Fruit fly (Drosophila melanogaster) whole organism, embryonic: ENCODE data around the gene Mct1.

Source experiments
- Asciz ChIP-seq: fragments of 200-800 bp; sonication (Bioruptor generic); optimal IDR thresholded peaks from 2 replicates; lab custom pipeline; 2017; ENCODE audit warnings: missing biosample characterization, mild to moderate bottlenecking, missing genetic modification characterization, missing genetic modification reagents
- BEAF-32 ChIP-seq: fragments of 200-800 bp; sonication (Bioruptor generic); optimal IDR thresholded peaks from 3 replicates; lab custom pipeline; 2017; ENCODE audit warnings: missing biosample characterization, missing genetic modification characterization, mild to moderate bottlenecking, moderate library complexity, missing genetic modification reagents
- Blimp-1 ChIP-seq: fragments of 200-800 bp; sonication (Bioruptor generic); optimal IDR thresholded peaks from 3 replicates; lab custom pipeline; 2018; ENCODE audit warnings: missing biosample characterization, missing genetic modification characterization, mild to moderate bottlenecking, moderate library complexity, missing genetic modification reagents
- Bteb2 ChIP-seq: fragments of 200-800 bp; sonication (Bioruptor generic); optimal IDR thresholded peaks from 2 replicates; lab custom pipeline; 2016; ENCODE audit warnings: missing biosample characterization, missing genetic modification characterization
- CG11456 ChIP-seq: fragments of 200-800 bp; sonication (Bioruptor generic); IDR thresholded peaks from 3 replicates; pipeline ENCODE4 v1.3.6; 2022; ENCODE audit warnings: missing biosample characterization, missing genetic modification characterization
- CG11504 ChIP-seq: fragments of 200-800 bp; sonication (Bioruptor generic); optimal IDR thresholded peaks from 3 replicates; lab custom pipeline; 2019; ENCODE audit warnings: missing biosample characterization, mild to moderate bottlenecking, missing genetic modification characterization, moderate library complexity
- CG11560 ChIP-seq: fragments of 200-800 bp; sonication (Bioruptor generic); IDR thresholded peaks from 3 replicates; pipeline ENCODE4 v1.3.6; 2022; ENCODE audit warnings: missing biosample characterization, missing genetic modification characterization
- CG13624 ChIP-seq: fragments of 200-800 bp; sonication (Bioruptor generic); optimal IDR thresholded peaks from 2 replicates; lab custom pipeline; 2016; ENCODE audit warnings: missing biosample characterization, missing genetic modification characterization
- CG15011 ChIP-seq: fragments of 200-800 bp; sonication (Bioruptor generic); optimal IDR thresholded peaks from 3 replicates; lab custom pipeline; 2018; ENCODE audit warnings: missing biosample characterization, mild to moderate bottlenecking, missing genetic modification characterization
- CG15479 ChIP-seq: fragments of 200-800 bp; sonication (Bioruptor generic); optimal IDR thresholded peaks from 3 replicates; lab custom pipeline; 2019; ENCODE audit warnings: missing biosample characterization, mild to moderate bottlenecking, missing genetic modification characterization, moderate library complexity
- CG16815 ChIP-seq: fragments of 200-800 bp; sonication (Bioruptor generic); optimal IDR thresholded peaks from 3 replicates; lab custom pipeline; 2017; ENCODE audit warnings: missing biosample characterization, mild to moderate bottlenecking, missing genetic modification characterization
- CG31388 ChIP-seq: fragments of 200-800 bp; sonication (Bioruptor generic); optimal IDR thresholded peaks from 2 replicates; lab custom pipeline; 2016; ENCODE audit warnings: missing biosample characterization, missing genetic modification characterization
- CG32772 ChIP-seq: fragments of 200-800 bp; sonication (Bioruptor generic); IDR thresholded peaks from 2 replicates; pipeline ENCODE4 v1.3.6; 2022; ENCODE audit warnings: missing biosample characterization, missing genetic modification characterization
- CG33213 ChIP-seq: fragments of 200-800 bp; sonication (Bioruptor generic); optimal IDR thresholded peaks from 3 replicates; lab custom pipeline; 2016; ENCODE audit warnings: missing biosample characterization, missing genetic modification characterization
- CG6254 ChIP-seq: fragments of 200-800 bp; sonication (Bioruptor generic); optimal IDR thresholded peaks from 3 replicates; lab custom pipeline; 2017; ENCODE audit warnings: mild to moderate bottlenecking, missing biosample characterization, missing genetic modification reagents, missing genetic modification characterization
- CG7928 ChIP-seq: fragments of 200-800 bp; sonication (Bioruptor generic); optimal IDR thresholded peaks from 2 replicates; lab custom pipeline; 2017; ENCODE audit warnings: missing biosample characterization, mild to moderate bottlenecking, missing genetic modification characterization
- CG9797 ChIP-seq: fragments of 200-800 bp; sonication (Bioruptor generic); optimal IDR thresholded peaks from 3 replicates; lab custom pipeline; 2018; ENCODE audit warnings: missing biosample characterization, mild to moderate bottlenecking, missing genetic modification characterization
- H2.0 ChIP-seq: fragments of 200-800 bp; sonication (Bioruptor generic); IDR thresholded peaks from 2 replicates; pipeline ENCODE4 v1.3.6; 2022; ENCODE audit warnings: missing biosample characterization, missing genetic modification characterization
- HLH4C ChIP-seq: fragments of 200-800 bp; sonication (Bioruptor generic); IDR thresholded peaks from 3 replicates; pipeline ENCODE4 v1.3.6; 2022; ENCODE audit warnings: missing biosample characterization, missing genetic modification characterization; ENCODE audit not compliant: partially characterized antibody
- HmgD ChIP-seq: fragments of 200-800 bp; sonication (Bioruptor generic); optimal IDR thresholded peaks from 3 replicates; lab custom pipeline; 2016; ENCODE audit warnings: missing biosample characterization, missing genetic modification characterization
- Med ChIP-seq: fragments of 200-800 bp; sonication (Bioruptor generic); peaks from one replicate; lab custom pipeline; 2016; ENCODE audit warnings: missing biosample characterization, missing genetic modification characterization, mild to moderate bottlenecking, inconsistent platforms, moderate library complexity
- Trl ChIP-seq, 3 experiments: fragments of >200 bp in 2 of 3; fragments of 200-800 bp in 1 of 3; sonication (Bioruptor generic) in 1 of 3; optimal IDR thresholded peaks; 2 replicates in 1 of 3; 3 replicates in 2 of 3; lab custom pipeline; 2016 to 2017; ENCODE audit warnings: missing biosample characterization in 1 of 3, missing genetic modification characterization in 1 of 3
- bigmax ChIP-seq: fragments of 200-800 bp; sonication (Bioruptor generic); optimal IDR thresholded peaks from 2 replicates; lab custom pipeline; 2018; ENCODE audit warnings: missing biosample characterization, mild to moderate bottlenecking, missing genetic modification characterization
- bsh ChIP-seq, 2 experiments: fragments of 200-800 bp; sonication (Bioruptor generic); optimal IDR thresholded peaks; 2 replicates each; lab custom pipeline; 2017 to 2018; ENCODE audit warnings: mild to moderate bottlenecking in 2 of 2, missing biosample characterization in 2 of 2, missing genetic modification characterization in 2 of 2, moderate library complexity in 1 of 2
- cg ChIP-seq: fragments of 200-800 bp; sonication (Bioruptor generic); optimal IDR thresholded peaks from 3 replicates; lab custom pipeline; 2019; ENCODE audit warnings: missing biosample characterization, mild to moderate bottlenecking, missing genetic modification characterization, moderate library complexity
- chinmo ChIP-seq: fragments of 200-800 bp; sonication (Bioruptor generic); IDR thresholded peaks from 4 replicates; pipeline ENCODE4 v1.3.6; 2022; ENCODE audit warnings: missing biosample characterization, missing genetic modification characterization; ENCODE audit not compliant: partially characterized antibody
- chn ChIP-seq: fragments of 200-800 bp; sonication (Bioruptor generic); optimal IDR thresholded peaks from 2 replicates; lab custom pipeline; 2016; ENCODE audit warnings: missing biosample characterization, missing genetic modification characterization
- danr ChIP-seq: fragments of 200-800 bp; sonication (Bioruptor generic); IDR thresholded peaks from 2 replicates; pipeline ENCODE4 v1.3.6; 2022; ENCODE audit warnings: missing biosample characterization, missing genetic modification characterization
- eve ChIP-seq, 2 experiments: fragments of >200 bp; optimal IDR thresholded peaks; 2 replicates each; lab custom pipeline; 2017; ENCODE audit warnings: missing biosample characterization in 2 of 2, missing genetic modification characterization in 2 of 2
- ewg ChIP-seq: fragments of 200-800 bp; sonication (Bioruptor generic); optimal IDR thresholded peaks from 3 replicates; lab custom pipeline; 2017; ENCODE audit warnings: mild to moderate bottlenecking, missing biosample characterization, missing genetic modification reagents, missing genetic modification characterization
- hkb ChIP-seq, 2 experiments: fragments of 200-800 bp in 1 of 2; fragments of >200 bp in 1 of 2; sonication (Bioruptor generic) in 1 of 2; IDR thresholded peaks in 1 of 2; optimal IDR thresholded peaks in 1 of 2; 2 replicates each; pipeline versions ENCODE4 v1.3.6 to Lab custom; 2017 to 2022; ENCODE audit warnings: missing biosample characterization in 1 of 2, missing genetic modification characterization in 1 of 2
- oc ChIP-seq: fragments of 200-800 bp; sonication (Bioruptor generic); optimal IDR thresholded peaks from 2 replicates; lab custom pipeline; 2018; ENCODE audit warnings: missing biosample characterization, mild to moderate bottlenecking, missing genetic modification characterization, moderate library complexity
- pita ChIP-seq: fragments of 200-800 bp; sonication (Bioruptor generic); optimal IDR thresholded peaks from 2 replicates; lab custom pipeline; 2017; ENCODE audit warnings: missing biosample characterization, mild to moderate bottlenecking, missing genetic modification characterization
- slou ChIP-seq: fragments of 200-800 bp; sonication (Bioruptor generic); optimal IDR thresholded peaks from 3 replicates; lab custom pipeline; 2016; ENCODE audit warnings: missing biosample characterization, missing genetic modification characterization
- tgo ChIP-seq: fragments of 200-800 bp; sonication (Bioruptor generic); IDR thresholded peaks from 3 replicates; pipeline ENCODE4 v1.3.6; 2022; ENCODE audit warnings: missing biosample characterization, missing genetic modification characterization
- tin ChIP-seq: fragments of 200-800 bp; sonication (Bioruptor generic); optimal IDR thresholded peaks from 3 replicates; lab custom pipeline; 2016; ENCODE audit warnings: missing biosample characterization, missing genetic modification characterization
- tio ChIP-seq: fragments of 200-800 bp; sonication (Bioruptor generic); optimal IDR thresholded peaks from 2 replicates; lab custom pipeline; 2017; ENCODE audit warnings: missing biosample characterization, missing genetic modification characterization, inconsistent platforms
- twi ChIP-seq: fragments of 200-800 bp; optimal IDR thresholded peaks from 2 replicates; lab custom pipeline; 2019; ENCODE audit warnings: missing biosample characterization, mild to moderate bottlenecking, missing genetic modification characterization, moderate library complexity
- vfl ChIP-seq: fragments of 200-800 bp; sonication (Bioruptor generic); optimal IDR thresholded peaks from 2 replicates; lab custom pipeline; 2016; ENCODE audit warnings: missing biosample characterization, missing genetic modification characterization
- yki ChIP-seq: fragments of >200 bp; optimal IDR thresholded peaks from 3 replicates; lab custom pipeline; 2018
- z ChIP-seq: fragments of 200-800 bp; sonication (Bioruptor generic); IDR thresholded peaks from 3 replicates; pipeline ENCODE4 v1.3.6; 2022; ENCODE audit warnings: missing biosample characterization, missing genetic modification characterization

Mct1 gene

DNA sequence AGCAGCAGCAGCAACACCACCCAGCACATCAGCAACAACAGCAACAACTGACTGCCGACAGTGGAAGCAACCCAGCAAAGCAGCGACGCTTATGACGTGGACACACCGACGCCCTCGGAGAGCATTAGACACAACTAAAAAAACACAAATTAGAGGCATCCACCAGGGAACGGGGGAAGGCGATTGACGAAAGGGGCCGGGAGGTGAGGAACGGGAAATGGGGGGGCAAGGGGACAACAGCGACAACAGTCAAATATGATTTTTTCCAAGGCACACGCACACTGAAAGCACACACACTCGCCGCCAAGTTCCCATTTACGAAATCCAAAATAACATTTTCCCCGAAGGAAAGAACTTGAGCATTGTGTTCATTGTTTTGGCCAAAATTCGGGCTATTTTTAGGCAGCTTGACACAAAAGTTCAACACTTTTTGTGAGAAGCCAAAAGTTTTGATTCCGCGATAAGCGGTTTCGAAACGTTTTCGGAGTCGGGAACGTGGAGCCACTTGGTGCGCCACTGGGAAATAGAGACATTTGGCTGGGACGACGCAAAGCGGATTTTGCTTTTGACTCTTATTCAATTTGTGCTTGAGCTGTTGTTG lies 19.8 kb downstream of the Mct1 start (continued):
- no peak for TF ChIP-seq CG7928 (GFP tag; lab: Kevin White, UChicago)
- no peak for TF ChIP-seq CG11456 (GFP tag; lab: Robert Waterston, UW)
- no peak for TF ChIP-seq CG15479 (GFP tag; lab: Kevin White, UChicago)
- TF ChIP-seq eve (GFP tag; optimal IDR thresholded peaks at IDR 0.05; lab: Kevin White, UChicago): no peak
- no peak for TF ChIP-seq danr
- TF ChIP-seq chn: no peak
- TF ChIP-seq CG9797 (GFP tag; lab: Kevin White, UChicago): no peak
- no peak for TF ChIP-seq oc (tag; lab: Kevin White, UChicago)
- TF ChIP-seq BEAF-32 (GFP tag; lab: Kevin White, UChicago): no peak
- TF ChIP-seq CG15011 (GFP tag; lab: Kevin White, UChicago): no peak
- TF ChIP-seq HLH4C (GFP tag; lab: Robert Waterston, UW): no peak
- no peak for TF ChIP-seq Trl (optimal IDR thresholded peaks at IDR 0.05; lab: Kevin White, UChicago)
- TF ChIP-seq Trl (GFP tag; optimal IDR thresholded peaks at IDR 0.05; lab: Kevin White, UChicago): no peak
- no peak for TF ChIP-seq z (GFP tag; lab: Robert Waterston, UW)
- TF ChIP-seq pita (GFP tag; lab: Kevin White, UChicago): no peak
- no peak for TF ChIP-seq bigmax (GFP tag; lab: Kevin White, UChicago)
- TF ChIP-seq Bteb2 (GFP tag; lab: Kevin White, UChicago): no peak
- TF ChIP-seq tin (GFP tag; lab: Kevin White, UChicago): no peak
- TF ChIP-seq cg (GFP tag; lab: Kevin White, UChicago): no peak
- no peak for TF ChIP-seq Asciz (GFP tag; lab: Kevin White, UChicago)
- peak in 1 of 2 experiments; percentile 2 for TF ChIP-seq bsh (GFP tag; optimal IDR thresholded peaks at IDR 0.05; lab: Kevin White, UChicago)
- TF ChIP-seq tgo (GFP tag; lab: Robert Waterston, UW): peak; percentile 19; the same call in 1 of the 3 replicates
- TF ChIP-seq CG13624: no peak
- no peak for TF ChIP-seq CG16815
- no peak for TF ChIP-seq HmgD (GFP tag; lab: Kevin White, UChicago)
- no peak for TF ChIP-seq ewg (GFP tag; lab: Kevin White, UChicago)
- TF ChIP-seq CG32772 (GFP tag; lab: Robert Waterston, UW): no peak
- no peak for TF ChIP-seq yki (lab: Kevin White, UChicago)
- no peak for TF ChIP-seq twi (tag; lab: Kevin White, UChicago)
- peak; percentile 23; the same call in 1 of the 3 replicates for TF ChIP-seq CG11560
- TF ChIP-seq slou (GFP tag; lab: Kevin White, UChicago): no peak
- no peak for TF ChIP-seq vfl
- no peak for TF ChIP-seq CG31388
- no peak for TF ChIP-seq chinmo

DNA sequence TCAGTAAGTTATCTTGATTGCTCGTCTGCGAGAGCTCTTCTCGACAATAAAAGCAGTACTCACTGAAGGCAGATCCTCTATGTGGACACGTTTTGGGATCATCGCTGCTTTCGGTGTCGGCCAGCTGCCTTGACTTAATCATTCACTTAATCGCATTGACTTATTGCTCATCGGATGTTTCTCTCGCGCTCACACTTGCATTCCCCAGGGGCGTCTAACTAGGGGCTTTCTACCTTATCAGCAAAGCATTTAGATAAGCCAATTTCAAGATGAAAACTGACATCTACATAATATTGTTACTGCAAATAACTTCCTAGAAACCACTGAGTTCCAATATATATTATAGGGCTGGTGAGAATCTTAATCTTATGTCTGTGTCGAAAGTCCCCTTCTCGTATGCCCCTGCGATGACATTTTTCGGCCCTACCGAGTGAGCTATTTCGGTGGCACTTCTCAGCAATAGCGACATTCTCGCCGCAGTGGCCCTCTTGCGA lies 23.4 kb downstream of the Mct1 start:
- TF ChIP-seq H2.0 (GFP tag; lab: Robert Waterston, UW) (no peak), CG11504 (tag; lab: Kevin White, UChicago) (peak; percentile 6), hkb (optimal IDR thresholded peaks at IDR 0.05; lab: Kevin White, UChicago) (no peak), hkb (GFP tag; IDR thresholded peaks at IDR 0.05; lab: Robert Waterston, UW) (no peak), Bteb2 (GFP tag; lab: Kevin White, UChicago) (no peak), Med (peak; percentile 25), CG6254 (GFP tag; lab: Kevin White, UChicago) (no peak), CG33213 (GFP tag; lab: Kevin White, UChicago) (no peak), tio (GFP tag; lab: Kevin White, UChicago) (no peak), Blimp-1 (peak; percentile 14)
